Worm (Caenorhabditis elegans) whole organism, L4 larva: Measurements from ENCODE around the gene daz-1.

ENCODE experiments used
- mdl-1 ChIP-seq, 2 experiments: fragments of 150-350 bp in 1 of 2; sonication (generic microtip) in 1 of 2; optimal IDR thresholded peaks; 2 replicates each; lab custom pipeline; 2014 to 2017; ENCODE audit warnings: missing biosample characterization in 2 of 2, missing genetic modification characterization in 2 of 2
- nhr-237 ChIP-seq: sonication (generic microtip); optimal IDR thresholded peaks from 2 replicates; lab custom pipeline; 2017; ENCODE audit warnings: missing biosample characterization, missing genetic modification characterization
- nhr-25 ChIP-seq: sonication (generic microtip); optimal IDR thresholded peaks from 2 replicates; lab custom pipeline; 2017; ENCODE audit warnings: missing genetic modification characterization, mild to moderate bottlenecking, missing compliant biosample characterization, antibody characterized with exemption, moderate library complexity, borderline replicate concordance; ENCODE audit not compliant: insufficient read depth
- spr-1 ChIP-seq: sonication (generic microtip); optimal IDR thresholded peaks from 2 replicates; lab custom pipeline; 2016; ENCODE audit warnings: mild to moderate bottlenecking, missing genetic modification characterization, missing compliant biosample characterization

DNA sequence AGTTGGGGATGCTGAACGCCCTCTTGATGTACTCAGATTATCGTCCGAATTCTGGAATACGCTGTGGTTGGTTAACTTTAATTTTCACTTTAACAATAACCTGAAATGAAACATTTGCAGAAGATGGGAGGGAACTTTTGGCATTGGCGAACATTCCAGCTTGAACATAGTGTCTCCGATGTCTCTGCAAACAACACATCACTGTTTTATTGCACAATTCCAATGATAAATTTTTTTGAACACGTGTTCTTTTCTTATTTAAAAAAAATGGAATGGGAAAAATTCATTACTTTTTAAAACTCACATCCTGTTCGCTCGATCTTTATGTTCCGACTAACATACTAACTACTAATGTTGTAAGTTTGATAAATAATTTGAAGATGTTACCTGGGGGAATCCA, 44.4 kb downstream of the daz-1 start, which contains the start of gene fzy-1:
- TF ChIP-seq nhr-237 (tag; lab: Kevin White, UChicago), result no peak
- no peak for TF ChIP-seq mdl-1 (tag; optimal IDR thresholded peaks at IDR 0.05; lab: Kevin White, UChicago)
- TF ChIP-seq nhr-25 (tag; lab: Kevin White, UChicago), result no peak
- TF ChIP-seq spr-1, result no peak
